Worm (Caenorhabditis elegans): ENCODE data around the gene H40L08.7.

The H40L08.7 gene

ce11 chrX:15096277-15096676 is 18.7 kb upstream of the H40L08.7 start:
- no peak for TF ChIP-seq daf-16 (GFP tag; optimal IDR thresholded peaks at IDR 0.05)
- TF ChIP-seq daf-16 (tag; optimal IDR thresholded peaks at IDR 0.05): peak; percentile 63
- TF ChIP-seq lin-15B (tag; optimal IDR thresholded peaks at IDR 0.05): no peak
- no peak for TF ChIP-seq nhr-6 (tag; optimal IDR thresholded peaks at IDR 0.05)
- TF ChIP-seq hlh-11 (tag; optimal IDR thresholded peaks at IDR 0.05): peak; percentile 20
- no peak for TF ChIP-seq hmg-1.1 (GFP tag; IDR thresholded peaks at IDR 0.05)
- no peak for TF ChIP-seq aly-2 (tag; optimal IDR thresholded peaks at IDR 0.05)
- TF ChIP-seq nhr-102 (tag; optimal IDR thresholded peaks at IDR 0.05): no peak
- no peak for TF ChIP-seq zfp-3 (GFP tag; conservative IDR thresholded peaks at IDR 0.05)
- peak; percentile 27 for TF ChIP-seq pqm-1 (tag; optimal IDR thresholded peaks at IDR 0.05)
- no peak for TF ChIP-seq F10B5.3 (tag; optimal IDR thresholded peaks at IDR 0.05)
- TF ChIP-seq dve-1 (tag; optimal IDR thresholded peaks at IDR 0.05; ENCODE audit: insufficient read depth): peak; percentile 20
- no peak for TF ChIP-seq lin-38 (GFP tag; IDR thresholded peaks at IDR 0.05)
- TF ChIP-seq R02D3.7 (tag; optimal IDR thresholded peaks at IDR 0.05): no peak
- no peak for TF ChIP-seq egl-43 (GFP tag; IDR thresholded peaks at IDR 0.05)
- TF ChIP-seq ZK546.5 (tag; optimal IDR thresholded peaks at IDR 0.05): no peak
- no peak for TF ChIP-seq nhr-111 (GFP tag; optimal IDR thresholded peaks at IDR 0.05)
- TF ChIP-seq dmd-6 (GFP tag; IDR thresholded peaks at IDR 0.05): peak; percentile 64
- no peak for TF ChIP-seq dmd-9 (GFP tag; IDR thresholded peaks at IDR 0.05)
- no peak for TF ChIP-seq fos-1 (tag; optimal IDR thresholded peaks at IDR 0.05)
- TF ChIP-seq unc-62 (GFP tag; optimal IDR thresholded peaks at IDR 0.05 in 1 of 2): no peak
- no peak for TF ChIP-seq unc-62 (tag; optimal IDR thresholded peaks at IDR 0.05)
- TF ChIP-seq Y48G9A.11 (GFP tag; IDR thresholded peaks at IDR 0.05): no peak
- peak; percentile 58 for TF ChIP-seq aha-1 (tag)
- TF ChIP-seq hlh-30 (tag; optimal IDR thresholded peaks at IDR 0.05; ENCODE audit: insufficient read depth): no peak

ce11 chrX:15094973-15095372 is 17.4 kb upstream of the H40L08.7 start, which contains the start of gene F09B12.7:
Gene F09B12.7 (minus strand): TSS chrX:15095073.
- peak in 1 of 2 experiments; percentile 73 for TF ChIP-seq unc-62 (GFP tag; optimal IDR thresholded peaks at IDR 0.05 in 1 of 2)
- no peak for TF ChIP-seq unc-62 (tag; optimal IDR thresholded peaks at IDR 0.05)
- TF ChIP-seq lin-29 (GFP tag; IDR thresholded peaks at IDR 0.05): no peak

- TF ChIP-seq nhr-10 (tag; optimal IDR thresholded peaks at IDR 0.05): no peak
- TF ChIP-seq snpc-4 (tag; optimal IDR thresholded peaks at IDR 0.05): peak; percentile 5
- no peak for TF ChIP-seq zfp-3 (GFP tag; conservative IDR thresholded peaks at IDR 0.05)
- no peak for TF ChIP-seq nhr-111 (GFP tag; optimal IDR thresholded peaks at IDR 0.05)
- no peak for TF ChIP-seq ama-1 (optimal IDR thresholded peaks at IDR 0.05)
- TF ChIP-seq nhr-28 (tag; optimal IDR thresholded peaks at IDR 0.05): no peak
- TF ChIP-seq unc-62 (GFP tag; optimal IDR thresholded peaks at IDR 0.05 in 1 of 2): peak in 1 of 2 experiments; percentile 74
- no peak for TF ChIP-seq unc-62 (tag; optimal IDR thresholded peaks at IDR 0.05)
- TF ChIP-seq nhr-41 (GFP tag; IDR thresholded peaks at IDR 0.05): no peak
- no peak for TF ChIP-seq ZK546.5 (tag; optimal IDR thresholded peaks at IDR 0.05)
- no peak for TF ChIP-seq hlh-30 (tag; optimal IDR thresholded peaks at IDR 0.05; ENCODE audit: insufficient read depth)
- TF ChIP-seq unc-130 (GFP tag; optimal IDR thresholded peaks at IDR 0.05): no peak
- TF ChIP-seq F49E8.2 (tag; optimal IDR thresholded peaks at IDR 0.05; ENCODE audit: borderline replicate concordance): no peak
- no peak for TF ChIP-seq madf-9 (GFP tag; conservative IDR thresholded peaks at IDR 0.05)
- no peak for TF ChIP-seq dmd-8 (GFP tag; IDR thresholded peaks at IDR 0.05)
- TF ChIP-seq mep-1 (tag; optimal IDR thresholded peaks at IDR 0.05): no peak
- TF ChIP-seq hif-1 (tag; optimal IDR thresholded peaks at IDR 0.05): no peak
- TF ChIP-seq aha-1 (tag): peak; percentile 67
- TF ChIP-seq attf-4 (tag; optimal IDR thresholded peaks at IDR 0.05): no peak
- TF ChIP-seq madf-5 (GFP tag; IDR thresholded peaks at IDR 0.05): no peak
- no peak for TF ChIP-seq D1046.2 (GFP tag; IDR thresholded peaks at IDR 0.05)
- no peak for TF ChIP-seq php-3 (GFP tag; IDR thresholded peaks at IDR 0.05)
Observed at ce11 chrX:15092775-15093386, 15.3 kb upstream of the H40L08.7 start.
